Fruit fly (Drosophila melanogaster) whole organism, embryonic: ENCODE data around the gene CG42824.

Source experiments
- ATbp ChIP-seq: fragments of 200-800 bp; sonication (Bioruptor generic); optimal IDR thresholded peaks from 2 replicates; lab custom pipeline; 2017; ENCODE audit warnings: missing biosample characterization, mild to moderate bottlenecking, missing genetic modification characterization, missing genetic modification reagents
- CG11398 ChIP-seq: fragments of 200-800 bp; sonication (Bioruptor generic); optimal IDR thresholded peaks from 2 replicates; lab custom pipeline; 2016; ENCODE audit warnings: missing biosample characterization, missing genetic modification characterization
- CG12071 ChIP-seq: fragments of 200-800 bp; sonication (Bioruptor generic); optimal IDR thresholded peaks from 3 replicates; lab custom pipeline; 2018; ENCODE audit warnings: missing biosample characterization, mild to moderate bottlenecking, missing genetic modification characterization
- CG12391 ChIP-seq: fragments of 200-800 bp; sonication (Bioruptor generic); optimal IDR thresholded peaks from 3 replicates; lab custom pipeline; 2018; ENCODE audit warnings: missing biosample characterization, mild to moderate bottlenecking, missing genetic modification characterization, moderate library complexity
- CG15696 ChIP-seq: fragments of 200-800 bp; sonication (Bioruptor generic); optimal IDR thresholded peaks from 2 replicates; lab custom pipeline; 2019; ENCODE audit warnings: missing biosample characterization, mild to moderate bottlenecking, missing genetic modification characterization, moderate library complexity
- CG1602 ChIP-seq: fragments of 200-800 bp; sonication (Bioruptor generic); optimal IDR thresholded peaks from 3 replicates; lab custom pipeline; 2016; ENCODE audit warnings: missing biosample characterization, missing genetic modification characterization
- CG16815 ChIP-seq: fragments of 200-800 bp; sonication (Bioruptor generic); optimal IDR thresholded peaks from 3 replicates; lab custom pipeline; 2017; ENCODE audit warnings: missing biosample characterization, mild to moderate bottlenecking, missing genetic modification characterization
- CG16863 ChIP-seq: fragments of 200-800 bp; sonication (Bioruptor generic); optimal IDR thresholded peaks from 3 replicates; lab custom pipeline; 2016; ENCODE audit warnings: missing biosample characterization, missing genetic modification characterization
- CG17186 ChIP-seq: fragments of 200-800 bp; sonication (Bioruptor generic); optimal IDR thresholded peaks from 3 replicates; lab custom pipeline; 2017; ENCODE audit warnings: missing biosample characterization, missing genetic modification reagents, missing genetic modification characterization
- CG2678 ChIP-seq: fragments of 200-800 bp; sonication (Bioruptor generic); optimal IDR thresholded peaks from 3 replicates; lab custom pipeline; 2019; ENCODE audit warnings: missing biosample characterization, mild to moderate bottlenecking, missing genetic modification characterization, moderate library complexity
- CG4328 ChIP-seq: fragments of 200-800 bp; sonication (Bioruptor generic); optimal IDR thresholded peaks from 3 replicates; lab custom pipeline; 2017; ENCODE audit warnings: missing biosample characterization, missing genetic modification reagents, missing genetic modification characterization
- CG43689 ChIP-seq: fragments of 200-800 bp; sonication (Bioruptor generic); IDR thresholded peaks from 2 replicates; pipeline ENCODE4 v1.3.6; 2022; ENCODE audit warnings: missing biosample characterization, missing genetic modification characterization
- CG6654 ChIP-seq: fragments of 200-800 bp; sonication (Bioruptor generic); optimal IDR thresholded peaks from 2 replicates; lab custom pipeline; 2017; ENCODE audit warnings: missing biosample characterization, mild to moderate bottlenecking, missing genetic modification characterization
- CG8478 ChIP-seq: fragments of >200 bp; optimal IDR thresholded peaks from 2 replicates; lab custom pipeline; 2018
- CG9876 ChIP-seq: fragments of 200-800 bp; sonication (Bioruptor generic); optimal IDR thresholded peaks from 2 replicates; lab custom pipeline; 2016; ENCODE audit warnings: missing biosample characterization, missing genetic modification characterization
- D19A ChIP-seq: fragments of 200-800 bp; optimal IDR thresholded peaks from 3 replicates; lab custom pipeline; 2019; ENCODE audit warnings: missing biosample characterization, mild to moderate bottlenecking, missing genetic modification characterization, moderate library complexity
- Dref ChIP-seq: fragments of 200-800 bp; sonication (Bioruptor generic); IDR thresholded peaks from 2 replicates; pipeline ENCODE4 v1.3.6; 2022; ENCODE audit warnings: missing biosample characterization, missing genetic modification characterization
- E2f2 ChIP-seq: fragments of 200-800 bp; sonication (Bioruptor generic); IDR thresholded peaks from 2 replicates; pipeline ENCODE4 v1.3.6; 2022; ENCODE audit warnings: missing biosample characterization, missing genetic modification characterization
- ERR ChIP-seq: fragments of 200-800 bp; sonication (Bioruptor generic); optimal IDR thresholded peaks from 2 replicates; lab custom pipeline; 2016; ENCODE audit warnings: missing biosample characterization, missing genetic modification characterization
- Fer3 ChIP-seq: fragments of 200-800 bp; sonication (Bioruptor generic); optimal IDR thresholded peaks from 2 replicates; lab custom pipeline; 2018; ENCODE audit warnings: missing biosample characterization, mild to moderate bottlenecking, missing genetic modification characterization, moderate library complexity
- NfI ChIP-seq: fragments of 200-800 bp; sonication (Bioruptor generic); optimal IDR thresholded peaks from 3 replicates; lab custom pipeline; 2018; ENCODE audit warnings: missing biosample characterization, mild to moderate bottlenecking, missing genetic modification characterization, moderate library complexity
- Pdp1 ChIP-seq, 2 experiments: fragments of 200-800 bp; sonication (Bioruptor generic); optimal IDR thresholded peaks; 3 replicates each; lab custom pipeline; 2016; ENCODE audit warnings: missing biosample characterization in 2 of 2, missing genetic modification characterization in 2 of 2, mild to moderate bottlenecking in 1 of 2, moderate library complexity in 1 of 2
- Rfx ChIP-seq: fragments of 200-800 bp; sonication (Bioruptor generic); IDR thresholded peaks from 2 replicates; pipeline ENCODE4 v1.3.6; 2022; ENCODE audit warnings: missing biosample characterization, missing genetic modification characterization
- Sry-β ChIP-seq: fragments of 200-800 bp; sonication (Bioruptor generic); optimal IDR thresholded peaks from 2 replicates; lab custom pipeline; 2018; ENCODE audit warnings: missing biosample characterization, mild to moderate bottlenecking, missing genetic modification characterization, moderate library complexity
- abd-A ChIP-seq: fragments of 200-800 bp; sonication (Bioruptor generic); optimal IDR thresholded peaks from 3 replicates; lab custom pipeline; 2019; ENCODE audit warnings: missing biosample characterization, mild to moderate bottlenecking, missing genetic modification characterization, moderate library complexity
- ara ChIP-seq: fragments of 200-800 bp; sonication (Bioruptor generic); IDR thresholded peaks from 2 replicates; pipeline ENCODE4 v1.3.6; 2022; ENCODE audit warnings: missing biosample characterization, missing genetic modification characterization
- ase ChIP-seq: fragments of 200-800 bp; sonication (Bioruptor generic); IDR thresholded peaks from 3 replicates; pipeline ENCODE4 v1.3.6; 2022; ENCODE audit warnings: missing biosample characterization, missing genetic modification characterization
- bcd ChIP-seq: fragments of 200-800 bp; sonication (Bioruptor generic); optimal IDR thresholded peaks from 2 replicates; lab custom pipeline; 2017; ENCODE audit warnings: missing biosample characterization, mild to moderate bottlenecking, missing genetic modification characterization
- cad ChIP-seq: fragments of >200 bp; optimal IDR thresholded peaks from 2 replicates; lab custom pipeline; 2017; ENCODE audit warnings: missing biosample characterization, missing genetic modification characterization
- chn ChIP-seq: fragments of 200-800 bp; sonication (Bioruptor generic); optimal IDR thresholded peaks from 2 replicates; lab custom pipeline; 2016; ENCODE audit warnings: missing biosample characterization, missing genetic modification characterization
- dati ChIP-seq: fragments of 200-800 bp; sonication (Bioruptor generic); IDR thresholded peaks from 2 replicates; pipeline ENCODE4 v1.3.6; 2022; ENCODE audit warnings: missing biosample characterization, missing genetic modification characterization
- disco-r ChIP-seq: fragments of 200-800 bp; sonication (Bioruptor generic); optimal IDR thresholded peaks from 2 replicates; lab custom pipeline; 2016; ENCODE audit warnings: missing biosample characterization, missing genetic modification characterization
- dmrt11E ChIP-seq: fragments of 200-800 bp; sonication (Bioruptor generic); optimal IDR thresholded peaks from 3 replicates; lab custom pipeline; 2018; ENCODE audit warnings: missing biosample characterization, mild to moderate bottlenecking, missing genetic modification characterization, moderate library complexity
- ewg ChIP-seq: fragments of 200-800 bp; sonication (Bioruptor generic); optimal IDR thresholded peaks from 3 replicates; lab custom pipeline; 2017; ENCODE audit warnings: mild to moderate bottlenecking, missing biosample characterization, missing genetic modification reagents, missing genetic modification characterization
- gsb ChIP-seq: fragments of 200-800 bp; sonication (Bioruptor generic); IDR thresholded peaks from 2 replicates; pipeline ENCODE4 v1.3.6; 2022; ENCODE audit warnings: missing biosample characterization, missing genetic modification characterization
- jing ChIP-seq: fragments of 200-800 bp; sonication (Bioruptor generic); optimal IDR thresholded peaks from 2 replicates; lab custom pipeline; 2018; ENCODE audit warnings: missing biosample characterization, mild to moderate bottlenecking, missing genetic modification characterization
- mirr ChIP-seq: fragments of 200-800 bp; sonication (Bioruptor generic); optimal IDR thresholded peaks from 3 replicates; lab custom pipeline; 2018; ENCODE audit warnings: missing biosample characterization, mild to moderate bottlenecking, missing genetic modification characterization
- nerfin-2 ChIP-seq: fragments of 200-800 bp; sonication (Bioruptor generic); IDR thresholded peaks from 2 replicates; pipeline ENCODE4 v1.3.6; 2022; ENCODE audit warnings: missing biosample characterization, missing genetic modification characterization; ENCODE audit not compliant: partially characterized antibody
- pum ChIP-seq: fragments of 200-800 bp; sonication (Bioruptor generic); optimal IDR thresholded peaks from 2 replicates; lab custom pipeline; 2016; ENCODE audit warnings: missing biosample characterization, missing genetic modification characterization
- row ChIP-seq: fragments of 200-800 bp; sonication (Bioruptor generic); IDR thresholded peaks from 3 replicates; pipeline ENCODE4 v1.3.6; 2022; ENCODE audit warnings: missing biosample characterization, missing genetic modification characterization
- scrt ChIP-seq: fragments of 200-800 bp; sonication (Bioruptor generic); optimal IDR thresholded peaks from 2 replicates; lab custom pipeline; 2018; ENCODE audit warnings: missing biosample characterization, mild to moderate bottlenecking, missing genetic modification characterization, moderate library complexity
- sim ChIP-seq: fragments of 200-800 bp; sonication (Bioruptor generic); IDR thresholded peaks from 2 replicates; pipeline ENCODE4 v1.3.6; 2022; ENCODE audit warnings: missing biosample characterization, missing genetic modification characterization
- slbo ChIP-seq: fragments of 200-800 bp; sonication (Bioruptor generic); IDR thresholded peaks from 2 replicates; pipeline ENCODE4 v1.3.6; 2022; ENCODE audit warnings: missing biosample characterization, missing genetic modification characterization
- stc ChIP-seq: fragments of 200-800 bp; sonication (Bioruptor generic); IDR thresholded peaks from 2 replicates; pipeline ENCODE4 v1.3.6; 2022; ENCODE audit warnings: missing biosample characterization, missing genetic modification characterization

The CG42824 gene

DNA sequence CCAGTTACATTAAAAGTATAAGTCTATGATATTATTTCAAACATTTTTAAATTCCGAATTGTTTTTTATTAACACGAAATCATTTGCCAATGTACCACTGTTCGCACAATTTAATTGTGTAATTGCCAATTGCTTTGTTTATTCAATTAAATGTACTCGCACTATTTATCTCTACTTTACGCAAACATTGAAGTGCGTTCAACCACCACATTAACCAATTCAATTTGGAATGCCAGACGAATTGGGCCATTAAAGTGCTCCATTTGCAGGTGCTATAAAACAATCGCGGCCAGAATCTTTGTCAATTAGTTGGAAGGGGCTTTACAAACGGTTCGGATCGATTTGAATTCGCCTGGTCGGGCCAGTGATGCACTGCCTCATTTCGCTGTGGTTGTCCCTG, 4.5 kb upstream of the CG42824 start, which contains the start of gene CG5863:
TSS of gene CG5863 (plus strand) at position 301 of the 400 bp plus-strand sequence.
- TF ChIP-seq chn (GFP tag; lab: Kevin White, UChicago) (no peak), NfI (GFP tag; lab: Kevin White, UChicago) (no peak), sim (GFP tag; lab: Robert Waterston, UW) (no peak), ERR (GFP tag; lab: Kevin White, UChicago) (no peak), CG9876 (GFP tag; lab: Kevin White, UChicago) (no peak), ase (GFP tag; lab: Robert Waterston, UW) (no peak), jing (no peak), CG8478 (lab: Kevin White, UChicago) (no peak), abd-A (tag; lab: Kevin White, UChicago) (no peak), slbo (GFP tag; lab: Robert Waterston, UW) (no peak), scrt (GFP tag; lab: Kevin White, UChicago) (no peak), nerfin-2 (GFP tag; lab: Robert Waterston, UW) (no peak), row (GFP tag; lab: Robert Waterston, UW) (no peak), Pdp1 (GFP tag; optimal IDR thresholded peaks at IDR 0.05; lab: Kevin White, UChicago) (no peak), CG12071 (GFP tag; lab: Kevin White, UChicago) (no peak)

DNA sequence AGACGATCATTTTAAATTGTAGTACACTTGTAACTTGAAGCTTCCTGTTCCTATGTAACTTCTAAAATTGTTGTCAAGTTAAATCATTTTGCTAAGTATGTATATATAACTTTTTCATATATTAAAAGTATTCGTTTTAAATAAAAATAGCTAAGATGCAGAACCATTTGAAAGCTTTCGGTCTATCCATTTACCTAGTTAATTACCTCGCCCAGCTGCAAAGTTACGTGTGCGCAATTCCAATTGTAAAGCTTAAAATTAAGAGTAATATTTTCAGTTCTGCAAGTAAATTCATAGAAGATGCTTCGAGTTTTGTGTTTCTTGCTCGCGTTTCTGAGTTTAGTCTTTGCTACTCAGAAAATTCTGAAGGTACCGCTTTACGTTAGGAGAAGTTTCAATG, 3.0 kb upstream of the CG42824 start, which contains the start of gene CG5860:
TSS of gene CG5860 (plus strand) at position 301 of the 400 bp plus-strand sequence.
- TF ChIP-seq CG11398 (GFP tag; lab: Kevin White, UChicago) = no peak
- no peak for TF ChIP-seq ATbp
- TF ChIP-seq dmrt11E (tag; lab: Kevin White, UChicago) = no peak
- no peak for TF ChIP-seq E2f2 (GFP tag; lab: Robert Waterston, UW)
- no peak for TF ChIP-seq gsb
- no peak for TF ChIP-seq CG2678 (tag; lab: Kevin White, UChicago)
- no peak for TF ChIP-seq Dref (GFP tag; lab: Robert Waterston, UW)
- no peak for TF ChIP-seq CG4328
- TF ChIP-seq mirr (GFP tag; lab: Kevin White, UChicago) = no peak
- TF ChIP-seq bcd (GFP tag; lab: Kevin White, UChicago) = no peak
- no peak for TF ChIP-seq CG43689
- no peak for TF ChIP-seq Sry-β (GFP tag; lab: Kevin White, UChicago)
- TF ChIP-seq pum (GFP tag; lab: Kevin White, UChicago) = no peak
- TF ChIP-seq disco-r (GFP tag; lab: Kevin White, UChicago) = no peak

DNA sequence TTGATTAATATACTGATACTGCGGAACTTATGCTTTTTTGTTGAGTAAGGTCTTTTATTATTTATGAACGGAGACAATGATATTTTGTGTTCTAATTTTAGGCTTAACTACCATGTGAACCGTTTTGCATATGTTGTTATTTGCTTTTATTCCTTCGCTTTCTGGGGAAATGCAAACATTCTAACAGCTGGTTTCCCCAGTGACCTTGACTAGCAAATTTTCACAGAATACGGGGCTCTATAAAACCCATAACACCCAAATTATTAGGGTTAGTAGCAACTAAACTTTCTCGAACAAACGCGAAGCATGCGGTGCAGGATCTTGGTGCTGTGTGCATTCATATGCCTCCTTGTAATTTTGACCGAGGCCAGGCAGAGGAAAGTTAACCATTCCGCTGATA, 1.3 kb upstream of the CG42824 start, which contains the start of gene CG17283:
TSS of gene CG17283 (plus strand) at position 301 of the 400 bp plus-strand sequence.
- TF ChIP-seq ara (GFP tag; lab: Robert Waterston, UW) = no peak
- TF ChIP-seq stc (GFP tag; lab: Robert Waterston, UW) = no peak
- no peak for TF ChIP-seq D19A (tag; lab: Kevin White, UChicago)
- TF ChIP-seq CG15696 (tag; lab: Kevin White, UChicago) = no peak
- TF ChIP-seq Fer3 = no peak
- TF ChIP-seq CG12391 (tag; lab: Kevin White, UChicago) = no peak
- no peak for TF ChIP-seq cad
- TF ChIP-seq ewg (GFP tag; lab: Kevin White, UChicago) = no peak
- no peak for TF ChIP-seq CG16863 (GFP tag; lab: Kevin White, UChicago)
- no peak for TF ChIP-seq CG1602 (GFP tag; lab: Kevin White, UChicago)
- no peak for TF ChIP-seq CG17186 (GFP tag; lab: Kevin White, UChicago)
- TF ChIP-seq Rfx (GFP tag; lab: Robert Waterston, UW) = no peak
- TF ChIP-seq dati = no peak
- TF ChIP-seq CG16815 (GFP tag; lab: Kevin White, UChicago) = no peak
- no peak for TF ChIP-seq CG6654 (GFP tag; lab: Kevin White, UChicago)
